Worm (Caenorhabditis elegans): ENCODE results near the gene F02C9.1.

The F02C9.1 gene

ce11 chrV:3138488-3138887, at the start of gene F02C9.1, which contains the start of gene irld-3:
F02C9.1 (plus strand) TSS chrV:3138703.
irld-3 (minus strand) TSS chrV:3138588.
- TF ChIP-seq ceh-48 (tag; optimal IDR thresholded peaks at IDR 0.05) (no peak), ahr-1 (tag; optimal IDR thresholded peaks at IDR 0.05) (no peak), K09A11.1 (tag; optimal IDR thresholded peaks at IDR 0.05; ENCODE audit: insufficient read depth) (no peak), pha-4 (tag; optimal IDR thresholded peaks at IDR 0.05) (no peak), ceh-2 (tag; optimal IDR thresholded peaks at IDR 0.05) (no peak), ttx-3 (tag; optimal IDR thresholded peaks at IDR 0.05) (no peak), pha-2 (tag; optimal IDR thresholded peaks at IDR 0.05) (no peak), nhr-232 (tag; optimal IDR thresholded peaks at IDR 0.05) (no peak), nfya-1 (tag; optimal IDR thresholded peaks at IDR 0.05) (no peak), ceh-6 (GFP tag; optimal IDR thresholded peaks at IDR 0.05) (no peak), pax-1 (tag; optimal IDR thresholded peaks at IDR 0.05) (no peak), elt-2 (tag; optimal IDR thresholded peaks at IDR 0.05) (no peak), hlh-13 (GFP tag; optimal IDR thresholded peaks at IDR 0.05) (no peak), elt-4 (tag; optimal IDR thresholded peaks at IDR 0.05) (no peak), ceh-30 (tag; optimal IDR thresholded peaks at IDR 0.05) (no peak), unc-3 (GFP tag; conservative IDR thresholded peaks at IDR 0.05) (no peak), unc-3 (tag; optimal IDR thresholded peaks at IDR 0.05) (no peak)

- TF ChIP-seq hlh-30 (tag; optimal IDR thresholded peaks at IDR 0.05; ENCODE audit: insufficient read depth): no peak
- no peak for TF ChIP-seq pha-2 (tag; optimal IDR thresholded peaks at IDR 0.05)
- no peak for TF ChIP-seq ceh-18 (tag; optimal IDR thresholded peaks at IDR 0.05)
- TF ChIP-seq ceh-6 (GFP tag; optimal IDR thresholded peaks at IDR 0.05): no peak
- TF ChIP-seq lim-6 (tag; optimal IDR thresholded peaks at IDR 0.05): no peak
- TF ChIP-seq C38D4.7 (GFP tag; optimal IDR thresholded peaks at IDR 0.05): no peak
- TF ChIP-seq ztf-16 (tag; optimal IDR thresholded peaks at IDR 0.05): no peak
- no peak for TF ChIP-seq pag-3 (tag; optimal IDR thresholded peaks at IDR 0.05; ENCODE audit: borderline replicate concordance)
- TF ChIP-seq dmd-4 (tag; optimal IDR thresholded peaks at IDR 0.05; ENCODE audit: borderline replicate concordance): no peak
- no peak for TF ChIP-seq ceh-9 (tag; optimal IDR thresholded peaks at IDR 0.05)
- TF ChIP-seq che-1 (tag; optimal IDR thresholded peaks at IDR 0.05): no peak
- no peak for TF ChIP-seq ceh-34 (tag; optimal IDR thresholded peaks at IDR 0.05)
- TF ChIP-seq hlh-6 (tag; optimal IDR thresholded peaks at IDR 0.05): no peak
- TF ChIP-seq unc-3 (GFP tag; conservative IDR thresholded peaks at IDR 0.05): no peak
- no peak for TF ChIP-seq unc-3 (tag; optimal IDR thresholded peaks at IDR 0.05)
- no peak for TF ChIP-seq elt-4 (tag; optimal IDR thresholded peaks at IDR 0.05)
- TF ChIP-seq sox-2 (GFP tag; IDR thresholded peaks at IDR 0.05): no peak
- TF ChIP-seq ceh-30 (tag; optimal IDR thresholded peaks at IDR 0.05): no peak
Measured at ce11 chrV:3088768-3089167, 49.7 kb upstream of the F02C9.1 start, which contains the start of gene acs-21. acs-21 (plus strand) TSS chrV:3089068.

ce11 chrV:3094351-3094750, 44.2 kb upstream of the F02C9.1 start, which contains the start of gene cyp-33C9:
cyp-33C9 (minus strand) TSS chrV:3094561.
- TF ChIP-seq nhr-11 (tag; optimal IDR thresholded peaks at IDR 0.05) (no peak), lin-11 (tag; optimal IDR thresholded peaks at IDR 0.05) (no peak), eyg-1 (tag; optimal IDR thresholded peaks at IDR 0.05) (no peak), unc-55 (GFP tag; optimal IDR thresholded peaks at IDR 0.05) (no peak), elt-4 (tag; optimal IDR thresholded peaks at IDR 0.05) (no peak), hlh-13 (GFP tag; optimal IDR thresholded peaks at IDR 0.05) (no peak), rnt-1 (tag; optimal IDR thresholded peaks at IDR 0.05) (no peak), ceh-45 (GFP tag; IDR thresholded peaks at IDR 0.05) (no peak), unc-3 (GFP tag; conservative IDR thresholded peaks at IDR 0.05) (no peak), unc-3 (tag; optimal IDR thresholded peaks at IDR 0.05) (no peak), nfya-1 (tag; optimal IDR thresholded peaks at IDR 0.05) (no peak), ceh-9 (tag; optimal IDR thresholded peaks at IDR 0.05) (no peak), dmd-4 (tag; optimal IDR thresholded peaks at IDR 0.05; ENCODE audit: borderline replicate concordance) (no peak), ceh-34 (tag; optimal IDR thresholded peaks at IDR 0.05) (no peak), mec-3 (tag; optimal IDR thresholded peaks at IDR 0.05; ENCODE audit: borderline replicate concordance) (no peak), ceh-18 (tag; optimal IDR thresholded peaks at IDR 0.05) (no peak), ets-4 (tag; optimal IDR thresholded peaks at IDR 0.05) (no peak), lim-6 (tag; optimal IDR thresholded peaks at IDR 0.05) (no peak)
